Comparison of ENCODE assay signal across 3 fruit fly cellular contexts in genomic region chr3L:7012271-7012670, dm6.
TF ChIP-seq lines count a peak whose summit lies in the region.

No protein-coding gene starts in this region.

- TF ChIP-seq CTCF in whole organism, embryonic (GFP tag; optimal IDR thresholded peaks at IDR 0.05; lab: Kevin White, UChicago) = no peak

TF ChIP-seq in whole organism, embryonic, 481 proteins besides CTCF, POLR2A, EP300 and RAD21:
- TF ChIP-seq stwl (tag; optimal IDR thresholded peaks at IDR 0.05; lab: Kevin White, UChicago) (peak; percentile 13), CG14050 (GFP tag; IDR thresholded peaks at IDR 0.05; lab: Robert Waterston, UW) (no peak), CG6654 (GFP tag; optimal IDR thresholded peaks at IDR 0.05; lab: Kevin White, UChicago) (peak; percentile 97)

TF ChIP-seq in whole organism, prepupa, 60 proteins besides CTCF, POLR2A, EP300 and RAD21:
- TF ChIP-seq Eip78C (GFP tag; lab: Kevin White, UChicago) (peak; percentile 29), esn (GFP tag; optimal IDR thresholded peaks at IDR 0.05; lab: Kevin White, UChicago) (no peak)

TF ChIP-seq in whole organism, wandering third instar larva, 38 proteins besides CTCF, POLR2A, EP300 and RAD21:
- TF ChIP-seq jim (GFP tag; optimal IDR thresholded peaks at IDR 0.05; lab: Kevin White, UChicago) = no peak
- peak; percentile 38 for TF ChIP-seq Myc (optimal IDR thresholded peaks at IDR 0.05; lab: Kevin White, UChicago)
